Fruit fly (Drosophila melanogaster) whole organism, embryonic: ENCODE measurements around the gene CG4041.

Source experiments
- Bgb ChIP-seq: fragments of 200-800 bp; sonication (Bioruptor generic); IDR thresholded peaks from 2 replicates; pipeline ENCODE4 v1.3.6; 2022; ENCODE audit warnings: missing biosample characterization, missing genetic modification characterization; ENCODE audit not compliant: partially characterized antibody
- CG14965 ChIP-seq: fragments of 200-800 bp; sonication (Bioruptor generic); optimal IDR thresholded peaks from 2 replicates; lab custom pipeline; 2016; ENCODE audit warnings: missing biosample characterization, missing genetic modification characterization, borderline replicate concordance
- CG31441 ChIP-seq: fragments of 200-800 bp; sonication (Bioruptor generic); IDR thresholded peaks from 2 replicates; pipeline ENCODE4 v1.3.6; 2022; ENCODE audit warnings: missing biosample characterization, missing genetic modification characterization
- CG3407 ChIP-seq: fragments of 200-800 bp; sonication (Bioruptor generic); optimal IDR thresholded peaks from 2 replicates; lab custom pipeline; 2018; ENCODE audit warnings: missing biosample characterization, mild to moderate bottlenecking, missing genetic modification characterization
- CG9876 ChIP-seq: fragments of 200-800 bp; sonication (Bioruptor generic); optimal IDR thresholded peaks from 2 replicates; lab custom pipeline; 2016; ENCODE audit warnings: missing biosample characterization, missing genetic modification characterization
- Rfx ChIP-seq: fragments of 200-800 bp; sonication (Bioruptor generic); IDR thresholded peaks from 2 replicates; pipeline ENCODE4 v1.3.6; 2022; ENCODE audit warnings: missing biosample characterization, missing genetic modification characterization
- fd102C ChIP-seq: fragments of 200-800 bp; sonication (Bioruptor generic); optimal IDR thresholded peaks from 2 replicates; lab custom pipeline; 2018; ENCODE audit warnings: missing biosample characterization, mild to moderate bottlenecking, missing genetic modification characterization, moderate library complexity
- gt ChIP-seq: fragments of 200-800 bp; sonication (Bioruptor generic); IDR thresholded peaks from 2 replicates; pipeline ENCODE4 v1.3.6; 2022; ENCODE audit warnings: missing biosample characterization, missing genetic modification characterization
- jing ChIP-seq: fragments of 200-800 bp; sonication (Bioruptor generic); optimal IDR thresholded peaks from 2 replicates; lab custom pipeline; 2018; ENCODE audit warnings: missing biosample characterization, mild to moderate bottlenecking, missing genetic modification characterization
- nerfin-2 ChIP-seq: fragments of 200-800 bp; sonication (Bioruptor generic); IDR thresholded peaks from 2 replicates; pipeline ENCODE4 v1.3.6; 2022; ENCODE audit warnings: missing biosample characterization, missing genetic modification characterization; ENCODE audit not compliant: partially characterized antibody

- TF ChIP-seq fd102C (GFP tag; lab: Kevin White, UChicago) (no peak), jing (GFP tag; lab: Kevin White, UChicago) (no peak), CG31441 (GFP tag; lab: Robert Waterston, UW) (no peak), CG3407 (GFP tag; lab: Kevin White, UChicago) (no peak), Rfx (GFP tag; lab: Robert Waterston, UW) (no peak), Bgb (GFP tag; lab: Robert Waterston, UW) (no peak), nerfin-2 (GFP tag; lab: Robert Waterston, UW) (no peak), CG9876 (no peak), gt (GFP tag; lab: Robert Waterston, UW) (no peak), CG14965 (GFP tag; lab: Kevin White, UChicago) (no peak)
These were observed 5.9 kb downstream of the CG4041 start for dm6 chrX:4912370-4912769.
